Worm (Caenorhabditis elegans) whole organism, young adult: ENCODE measurements around the gene nspb-6.
A peak's percentile ranks its signal among the peaks of the same experiment; 100 is the strongest.

ENCODE experiments used
- D2030.7 ChIP-seq: fragments of 200-800 bp; sonication (Bioruptor generic); IDR thresholded peaks from 2 replicates; pipeline ENCODE4 v1.3.6; 2022; ENCODE audit warnings: missing genetic modification reagents, missing genetic modification characterization, missing compliant biosample characterization
- F23B12.7 ChIP-seq: sonication (generic microtip); optimal IDR thresholded peaks from 2 replicates; lab custom pipeline; 2017; ENCODE audit warnings: missing genetic modification characterization, mild to moderate bottlenecking, missing compliant biosample characterization, antibody characterized with exemption, moderate library complexity; ENCODE audit not compliant: insufficient read depth
- F37B4.10 ChIP-seq: fragments of 200-800 bp; sonication (Bioruptor generic); IDR thresholded peaks from 2 replicates; pipeline ENCODE4 v1.3.6; 2022; ENCODE audit warnings: missing genetic modification characterization, missing compliant biosample characterization
- F52B5.7 ChIP-seq: sonication (generic microtip); optimal IDR thresholded peaks from 2 replicates; lab custom pipeline; 2016; ENCODE audit warnings: mild to moderate bottlenecking, missing genetic modification characterization, missing compliant biosample characterization
- K11D2.4 ChIP-seq: fragments of 200-800 bp; sonication (Bioruptor generic); IDR thresholded peaks from 2 replicates; pipeline ENCODE4 v1.3.6; 2022; ENCODE audit warnings: missing genetic modification reagents, missing genetic modification characterization, missing compliant biosample characterization
- K12H6.12 ChIP-seq: fragments of 200-800 bp; sonication (Bioruptor generic); optimal IDR thresholded peaks from 2 replicates; lab custom pipeline; 2018; ENCODE audit warnings: mild to moderate bottlenecking, missing genetic modification characterization, missing compliant biosample characterization
- Y53F4B.3 ChIP-seq: fragments of 200-800 bp; sonication (Bioruptor generic); IDR thresholded peaks from 2 replicates; pipeline ENCODE4 v1.3.6; 2022; ENCODE audit warnings: missing genetic modification reagents, missing genetic modification characterization, missing compliant biosample characterization
- Y56A3A.18 ChIP-seq: fragments of 200-800 bp; sonication (Bioruptor generic); IDR thresholded peaks from 2 replicates; pipeline ENCODE4 v1.3.6; 2022; ENCODE audit warnings: missing genetic modification reagents, missing genetic modification characterization, missing compliant biosample characterization
- ZK185.1 ChIP-seq: sonication (generic microtip); optimal IDR thresholded peaks from 2 replicates; lab custom pipeline; 2016; ENCODE audit warnings: mild to moderate bottlenecking, missing genetic modification characterization, missing compliant biosample characterization; ENCODE audit not compliant: poor library complexity, severe bottlenecking
- ama-1 ChIP-seq, 3 experiments: fragments of 150-350 bp in 1 of 3; sonication (generic microtip) in 2 of 3; optimal IDR thresholded peaks; 2 replicates each; lab custom pipeline; 2014 to 2018; ENCODE audit warnings: missing biosample characterization in 2 of 3, missing genetic modification characterization in 2 of 3, missing genetic modification reagents in 2 of 3
- attf-3 ChIP-seq: fragments of 200-800 bp; sonication (Bioruptor generic); conservative IDR thresholded peaks from 2 replicates; pipeline ENCODE4 v1.3.6; 2022; ENCODE audit warnings: missing genetic modification reagents, missing genetic modification characterization, missing compliant biosample characterization
- ccch-3 ChIP-seq: fragments of 200-800 bp; sonication (Bioruptor generic); optimal IDR thresholded peaks from 2 replicates; lab custom pipeline; 2018; ENCODE audit warnings: mild to moderate bottlenecking, missing genetic modification characterization, missing compliant biosample characterization
- ceh-58 ChIP-seq: fragments of 200-800 bp; sonication (Bioruptor generic); IDR thresholded peaks from 2 replicates; pipeline ENCODE4 v1.3.6; 2022; ENCODE audit warnings: missing genetic modification characterization, missing compliant biosample characterization
- ceh-91 ChIP-seq: fragments of 200-800 bp; sonication (Bioruptor generic); IDR thresholded peaks from 2 replicates; pipeline ENCODE4 v1.3.6; 2022; ENCODE audit warnings: missing genetic modification reagents, missing genetic modification characterization, missing compliant biosample characterization
- dpff-1 ChIP-seq: sonication (generic microtip); optimal IDR thresholded peaks from 2 replicates; lab custom pipeline; 2017; ENCODE audit warnings: mild to moderate bottlenecking, missing genetic modification characterization, missing compliant biosample characterization
- efl-1 ChIP-seq: fragments of 150-350 bp; optimal IDR thresholded peaks from 2 replicates; lab custom pipeline; 2014; ENCODE audit warnings: missing biosample characterization, missing genetic modification reagents, missing genetic modification characterization
- egl-44 ChIP-seq: fragments of 200-800 bp; sonication (Bioruptor generic); IDR thresholded peaks from 2 replicates; pipeline ENCODE4 v1.3.6; 2022; ENCODE audit warnings: missing genetic modification reagents, missing genetic modification characterization, missing compliant biosample characterization
- ekl-4 ChIP-seq: fragments of 200-800 bp; sonication (Bioruptor generic); IDR thresholded peaks from 2 replicates; pipeline ENCODE4 v1.3.6; 2022; ENCODE audit warnings: missing genetic modification reagents, missing genetic modification characterization, missing compliant biosample characterization
- lin-40 ChIP-seq: sonication (generic microtip); optimal IDR thresholded peaks from 2 replicates; lab custom pipeline; 2016; ENCODE audit warnings: missing genetic modification characterization, mild to moderate bottlenecking, missing compliant biosample characterization, missing genotype, missing genetic modification reagents
- lir-1 ChIP-seq: fragments of 200-800 bp; sonication (Bioruptor generic); conservative IDR thresholded peaks from 2 replicates; pipeline ENCODE4 v1.3.6; 2022; ENCODE audit warnings: missing genetic modification reagents, missing genetic modification characterization, missing compliant biosample characterization
- lsy-27 ChIP-seq: sonication (generic microtip); optimal IDR thresholded peaks from 2 replicates; lab custom pipeline; 2017; ENCODE audit warnings: missing genetic modification characterization, mild to moderate bottlenecking, missing compliant biosample characterization, antibody characterized with exemption, missing genotype, borderline replicate concordance; ENCODE audit not compliant: insufficient read depth
- madf-10 ChIP-seq: sonication (generic microtip); optimal IDR thresholded peaks from 2 replicates; lab custom pipeline; 2016; ENCODE audit warnings: mild to moderate bottlenecking, missing genetic modification characterization, missing compliant biosample characterization
- mes-4 ChIP-seq: sonication (generic microtip); optimal IDR thresholded peaks from 2 replicates; lab custom pipeline; 2016; ENCODE audit warnings: missing genotype, missing genetic modification characterization, missing compliant biosample characterization
- nfya-1 ChIP-seq: sonication (generic microtip); optimal IDR thresholded peaks from 2 replicates; lab custom pipeline; 2017; ENCODE audit warnings: antibody characterized with exemption, missing compliant biosample characterization, missing genetic modification characterization, borderline replicate concordance; ENCODE audit not compliant: insufficient read depth
- nfya-2 ChIP-seq: fragments of 200-800 bp; sonication (Bioruptor generic); IDR thresholded peaks from 2 replicates; pipeline ENCODE4 v1.3.6; 2022; ENCODE audit warnings: missing genetic modification reagents, missing genetic modification characterization, missing compliant biosample characterization
- nfyb-1 ChIP-seq: fragments of 200-800 bp; sonication (Bioruptor generic); IDR thresholded peaks from 2 replicates; pipeline ENCODE4 v1.3.6; 2022; ENCODE audit warnings: missing genetic modification reagents, missing genetic modification characterization, missing compliant biosample characterization
- nhr-27 ChIP-seq: fragments of 200-800 bp; sonication (Bioruptor generic); optimal IDR thresholded peaks from 2 replicates; lab custom pipeline; 2018; ENCODE audit warnings: mild to moderate bottlenecking, missing genetic modification characterization, moderate library complexity, missing compliant biosample characterization
- nhr-80 ChIP-seq: sonication (generic microtip); optimal IDR thresholded peaks from 2 replicates; lab custom pipeline; 2016; ENCODE audit warnings: missing genetic modification characterization, missing compliant biosample characterization
- repo-1 ChIP-seq: sonication (generic microtip); optimal IDR thresholded peaks from 2 replicates; lab custom pipeline; 2017; ENCODE audit warnings: mild to moderate bottlenecking, missing genetic modification characterization, missing compliant biosample characterization
- snpc-1.3 ChIP-seq: sonication (generic microtip); optimal IDR thresholded peaks from 2 replicates; lab custom pipeline; 2017; ENCODE audit warnings: missing genetic modification characterization, mild to moderate bottlenecking, missing compliant biosample characterization, antibody characterized with exemption, moderate library complexity, missing genotype, missing genetic modification reagents; ENCODE audit not compliant: insufficient read depth
- snpc-4 ChIP-seq, 5 experiments: fragments of 150-350 bp in 1 of 5; sonication (generic microtip) in 4 of 5; optimal IDR thresholded peaks; 2 replicates each; lab custom pipeline; 2014 to 2018; ENCODE audit warnings: missing genetic modification characterization in 5 of 5, missing biosample characterization in 3 of 5, antibody characterized with exemption in 2 of 5, mild to moderate bottlenecking in 2 of 5, missing compliant biosample characterization in 2 of 5, missing genotype in 2 of 5, moderate library complexity in 2 of 5, missing genetic modification reagents in 1 of 5
- somi-1 ChIP-seq: fragments of 200-800 bp; sonication (Bioruptor generic); optimal IDR thresholded peaks from 2 replicates; lab custom pipeline; 2018; ENCODE audit warnings: mild to moderate bottlenecking, missing genetic modification characterization, missing compliant biosample characterization
- tbp1 ChIP-seq: fragments of 200-800 bp; sonication (Bioruptor generic); optimal IDR thresholded peaks from 2 replicates; lab custom pipeline; 2018; ENCODE audit warnings: mild to moderate bottlenecking, missing genetic modification characterization, missing compliant biosample characterization
- tbx-9 ChIP-seq: sonication (generic microtip); optimal IDR thresholded peaks from 2 replicates; lab custom pipeline; 2016; ENCODE audit warnings: borderline replicate concordance, missing genetic modification characterization, inconsistent platforms, missing compliant biosample characterization
- tlf-1 ChIP-seq: fragments of 200-800 bp; sonication (Bioruptor generic); optimal IDR thresholded peaks from 2 replicates; lab custom pipeline; 2018; ENCODE audit warnings: mild to moderate bottlenecking, missing genetic modification characterization, missing compliant biosample characterization
- ztf-18 ChIP-seq: sonication (generic microtip); optimal IDR thresholded peaks from 2 replicates; lab custom pipeline; 2016; ENCODE audit warnings: missing genotype, mild to moderate bottlenecking, missing genetic modification characterization, missing compliant biosample characterization
- ztf-26 ChIP-seq: sonication (generic microtip); optimal IDR thresholded peaks from 2 replicates; lab custom pipeline; 2017; ENCODE audit warnings: missing genetic modification characterization, missing compliant biosample characterization
- ztf-3 ChIP-seq: fragments of 200-800 bp; sonication (Bioruptor generic); optimal IDR thresholded peaks from 2 replicates; lab custom pipeline; 2018; ENCODE audit warnings: mild to moderate bottlenecking, missing genetic modification characterization, missing compliant biosample characterization
- ztf-6 ChIP-seq: fragments of 200-800 bp; sonication (Bioruptor generic); IDR thresholded peaks from 2 replicates; pipeline ENCODE4 v1.3.6; 2022; ENCODE audit warnings: missing genetic modification reagents, missing genetic modification characterization, missing compliant biosample characterization

The nspb-6 gene

ce11 chrIV:5895190-5895589 is at the start of gene nspb-6:
Gene nspb-6 (plus strand): TSS chrIV:5895490.
- no peak for TF ChIP-seq nfya-1 (tag; lab: Kevin White, UChicago)
- TF ChIP-seq tbp1 (GFP tag; lab: Kevin White, UChicago) = no peak
- TF ChIP-seq dpff-1 = no peak
- no peak for TF ChIP-seq lir-1 (GFP tag; lab: Robert Waterston, UW)

- no peak for TF ChIP-seq efl-1 (GFP tag; lab: Kevin White, UChicago)
- TF ChIP-seq K11D2.4 = no peak
- no peak for TF ChIP-seq ekl-4 (GFP tag; lab: Robert Waterston, UW)
- no peak for TF ChIP-seq repo-1 (tag; lab: Kevin White, UChicago)
- no peak for TF ChIP-seq F37B4.10
- no peak for TF ChIP-seq ztf-6 (GFP tag; lab: Robert Waterston, UW)
- TF ChIP-seq ccch-3 (GFP tag; lab: Kevin White, UChicago) = no peak
- TF ChIP-seq nfya-2 (GFP tag; lab: Robert Waterston, UW) = no peak
- no peak for TF ChIP-seq ztf-3 (GFP tag; lab: Kevin White, UChicago)
- no peak for TF ChIP-seq mes-4 (tag; lab: Kevin White, UChicago)
- no peak for TF ChIP-seq nhr-80 (tag; lab: Kevin White, UChicago)
Observed at ce11 chrIV:5846269-5846668, 49.0 kb upstream of the nspb-6 start, which contains the start of gene sams-4. Gene sams-4 (minus strand): TSS chrIV:5846369.

- 0 out of 2 replicates have a peak, but pooled peaks have one; percentile 15 for TF ChIP-seq D2030.7
- TF ChIP-seq madf-10 (tag; lab: Kevin White, UChicago) = no peak
- no peak for TF ChIP-seq Y56A3A.18 (GFP tag; lab: Robert Waterston, UW)
- TF ChIP-seq snpc-1.3 (tag; lab: Kevin White, UChicago) = peak; percentile 57
- TF ChIP-seq ZK185.1 (tag; lab: Kevin White, UChicago) = no peak
- no peak for TF ChIP-seq ztf-18 (tag; lab: Kevin White, UChicago)
- no peak for TF ChIP-seq ztf-26 (tag; lab: Kevin White, UChicago)
- TF ChIP-seq egl-44 = no peak
- TF ChIP-seq somi-1 (GFP tag; lab: Kevin White, UChicago) = no peak
- TF ChIP-seq K12H6.12 (tag; lab: Kevin White, UChicago) = no peak
- TF ChIP-seq F52B5.7 = no peak
- no peak for TF ChIP-seq ama-1 (optimal IDR thresholded peaks at IDR 0.05; lab: Kevin White, UChicago)
- TF ChIP-seq ama-1 (GFP tag; optimal IDR thresholded peaks at IDR 0.05; lab: Kevin White, UChicago) = no peak
- no peak for TF ChIP-seq ccch-3 (GFP tag; lab: Kevin White, UChicago)
- TF ChIP-seq Y53F4B.3 (GFP tag; lab: Robert Waterston, UW) = no peak
- no peak for TF ChIP-seq ekl-4 (GFP tag; lab: Robert Waterston, UW)
- no peak for TF ChIP-seq nhr-80 (tag; lab: Kevin White, UChicago)
- TF ChIP-seq nhr-27 = no peak
- TF ChIP-seq tlf-1 = no peak
- TF ChIP-seq ceh-58 = no peak
- TF ChIP-seq attf-3 (GFP tag; lab: Robert Waterston, UW) = no peak
- no peak for TF ChIP-seq nfyb-1 (GFP tag; lab: Robert Waterston, UW)
- no peak for TF ChIP-seq lin-40 (tag; lab: Kevin White, UChicago)
- TF ChIP-seq tbp1 (GFP tag; lab: Kevin White, UChicago) = peak; percentile 15
- TF ChIP-seq tbx-9 (tag; lab: Kevin White, UChicago) = no peak
- TF ChIP-seq snpc-4 (GFP tag; optimal IDR thresholded peaks at IDR 0.05; lab: Kevin White, UChicago) = peak; percentile 47
- TF ChIP-seq snpc-4 (tag; optimal IDR thresholded peaks at IDR 0.05; lab: Kevin White, UChicago) = peak in 3 of 4 experiments; percentile 61 to 78 (median 74)
- TF ChIP-seq lsy-27 (tag; lab: Kevin White, UChicago) = no peak
- no peak for TF ChIP-seq ceh-91 (GFP tag; lab: Robert Waterston, UW)
- peak; percentile 39 for TF ChIP-seq F23B12.7 (tag; lab: Kevin White, UChicago)
Observed at ce11 chrIV:5847986-5848707, 47.1 kb upstream of the nspb-6 start, which contains the start of gene sams-3. Gene sams-3 (plus strand): TSS chrIV:5848657.
